Worm (Caenorhabditis elegans) whole organism, L1 larva: ENCODE measurements around the gene F44G4.1.

Experiments
- F16B12.6 ChIP-seq: fragments of 150-350 bp; optimal IDR thresholded peaks from 2 replicates; lab custom pipeline; 2014; ENCODE audit warnings: missing biosample characterization, missing genetic modification characterization
- aha-1 ChIP-seq: fragments of 150-350 bp; optimal IDR thresholded peaks from 2 replicates; lab custom pipeline; 2014; ENCODE audit warnings: missing biosample characterization, missing genetic modification characterization
- ama-1 ChIP-seq: fragments of 150-350 bp; optimal IDR thresholded peaks from 2 replicates; lab custom pipeline; 2014
- blmp-1 ChIP-seq: fragments of 150-350 bp; optimal IDR thresholded peaks from 2 replicates; lab custom pipeline; 2014; ENCODE audit warnings: missing biosample characterization, missing genetic modification characterization
- ceh-8 ChIP-seq: fragments of 200-800 bp; sonication (Bioruptor generic); optimal IDR thresholded peaks from 2 replicates; lab custom pipeline; 2018; ENCODE audit warnings: mild to moderate bottlenecking, missing genetic modification characterization, moderate library complexity, missing compliant biosample characterization
- ceh-88 ChIP-seq: fragments of 200-800 bp; sonication (Bioruptor generic); IDR thresholded peaks from 2 replicates; pipeline ENCODE4 v1.3.6; 2022; ENCODE audit warnings: missing genetic modification characterization, missing compliant biosample characterization
- ceh-90 ChIP-seq: sonication (generic microtip); optimal IDR thresholded peaks from 2 replicates; lab custom pipeline; 2016; ENCODE audit warnings: missing genetic modification characterization, missing compliant biosample characterization
- dpl-1 ChIP-seq, 3 experiments: fragments of 150-350 bp in 2 of 3; sonication (generic microtip) in 1 of 3; optimal IDR thresholded peaks; 2 replicates each; lab custom pipeline; 2014 to 2017; ENCODE audit warnings: missing biosample characterization in 3 of 3, missing genetic modification characterization in 3 of 3, missing genetic modification reagents in 3 of 3
- dsc-1 ChIP-seq: sonication (generic microtip); optimal IDR thresholded peaks from 2 replicates; lab custom pipeline; 2016; ENCODE audit warnings: mild to moderate bottlenecking, missing genetic modification characterization, missing compliant biosample characterization
- efl-1 ChIP-seq, 4 experiments: fragments of 150-350 bp; optimal IDR thresholded peaks in 3 of 4; peaks in 1 of 4; 1 replicate in 1 of 4; 2 replicates in 3 of 4; lab custom pipeline; 2014; ENCODE audit warnings: missing biosample characterization in 2 of 4, missing genetic modification characterization in 2 of 4, missing genetic modification reagents in 2 of 4
- efl-3 ChIP-seq: fragments of 200-800 bp; sonication (Bioruptor generic); optimal IDR thresholded peaks from 2 replicates; lab custom pipeline; 2018; ENCODE audit warnings: mild to moderate bottlenecking, missing genetic modification characterization, missing compliant biosample characterization
- egl-13 ChIP-seq: sonication (generic microtip); optimal IDR thresholded peaks from 2 replicates; lab custom pipeline; 2016; ENCODE audit warnings: missing genotype, missing genetic modification reagents, missing genetic modification characterization, missing compliant biosample characterization
- egl-27 ChIP-seq, 2 experiments: fragments of 150-350 bp in 1 of 2; sonication (generic microtip); optimal IDR thresholded peaks; 3 replicates each; lab custom pipeline; 2017 to 2018; ENCODE audit warnings: missing biosample characterization in 2 of 2, missing genetic modification characterization in 2 of 2, missing genetic modification reagents in 2 of 2
- ets-5 ChIP-seq: fragments of 200-800 bp; sonication (Bioruptor generic); IDR thresholded peaks from 2 replicates; pipeline ENCODE4 v1.3.6; 2022; ENCODE audit warnings: missing genetic modification characterization, missing compliant biosample characterization
- fkh-10 ChIP-seq: sonication (generic microtip); optimal IDR thresholded peaks from 2 replicates; lab custom pipeline; 2017; ENCODE audit warnings: missing biosample characterization, missing genetic modification reagents, missing genetic modification characterization
- fkh-4 ChIP-seq: sonication (generic microtip); optimal IDR thresholded peaks from 2 replicates; lab custom pipeline; 2016; ENCODE audit warnings: missing compliant biosample characterization, missing genetic modification characterization, borderline replicate concordance
- fkh-8 ChIP-seq: sonication (generic microtip); optimal IDR thresholded peaks from 2 replicates; lab custom pipeline; 2016; ENCODE audit warnings: mild to moderate bottlenecking, missing genetic modification characterization, missing compliant biosample characterization
- hlh-17 ChIP-seq: fragments of 200-800 bp; sonication (Bioruptor generic); optimal IDR thresholded peaks from 2 replicates; lab custom pipeline; 2018; ENCODE audit warnings: missing genetic modification characterization, mild to moderate bottlenecking, missing compliant biosample characterization, moderate library complexity, borderline replicate concordance
- hlh-4 ChIP-seq: sonication (generic microtip); optimal IDR thresholded peaks from 2 replicates; lab custom pipeline; 2016; ENCODE audit warnings: mild to moderate bottlenecking, missing genetic modification characterization, missing compliant biosample characterization
- hpl-2 ChIP-seq: fragments of 150-350 bp; optimal IDR thresholded peaks from 2 replicates; lab custom pipeline; 2014; ENCODE audit warnings: missing biosample characterization, missing genetic modification reagents, missing genetic modification characterization
- irx-1 ChIP-seq: sonication (generic microtip); optimal IDR thresholded peaks from 2 replicates; lab custom pipeline; 2016; ENCODE audit warnings: missing genetic modification characterization, missing compliant biosample characterization
- jun-1 ChIP-seq: fragments of 150-350 bp; optimal IDR thresholded peaks from 2 replicates; lab custom pipeline; 2014; ENCODE audit warnings: missing biosample characterization, missing genetic modification reagents, missing genetic modification characterization
- lin-13 ChIP-seq: fragments of 150-350 bp; optimal IDR thresholded peaks from 2 replicates; lab custom pipeline; 2014; ENCODE audit warnings: missing biosample characterization, missing genetic modification reagents, missing genetic modification characterization
- lin-35 ChIP-seq, 2 experiments: fragments of 150-350 bp; optimal IDR thresholded peaks; 2 replicates each; lab custom pipeline; 2014; ENCODE audit warnings: missing biosample characterization in 2 of 2, missing genetic modification characterization in 2 of 2, missing genetic modification reagents in 2 of 2
- lir-3 ChIP-seq: sonication (generic microtip); optimal IDR thresholded peaks from 2 replicates; lab custom pipeline; 2016; ENCODE audit warnings: mild to moderate bottlenecking, missing genetic modification characterization, moderate library complexity, missing compliant biosample characterization; ENCODE audit not compliant: poor library complexity
- lsy-2 ChIP-seq, 2 experiments: fragments of 150-350 bp; optimal IDR thresholded peaks; 2 replicates each; lab custom pipeline; 2014; ENCODE audit warnings: missing biosample characterization in 2 of 2, missing genetic modification characterization in 2 of 2
- mep-1 ChIP-seq: fragments of 150-350 bp; optimal IDR thresholded peaks from 2 replicates; lab custom pipeline; 2014; ENCODE audit warnings: missing biosample characterization, missing genetic modification characterization
- nhr-20 ChIP-seq: sonication (generic microtip); optimal IDR thresholded peaks from 2 replicates; lab custom pipeline; 2016; ENCODE audit warnings: mild to moderate bottlenecking, missing genetic modification characterization, missing compliant biosample characterization
- nhr-71 ChIP-seq: sonication (generic microtip); optimal IDR thresholded peaks from 2 replicates; lab custom pipeline; 2016; ENCODE audit warnings: mild to moderate bottlenecking, missing genetic modification characterization, moderate library complexity, missing compliant biosample characterization
- rnt-1 ChIP-seq: sonication (generic microtip); optimal IDR thresholded peaks from 2 replicates; lab custom pipeline; 2016; ENCODE audit warnings: mild to moderate bottlenecking, missing genetic modification characterization, moderate library complexity, missing compliant biosample characterization
- skn-1 ChIP-seq: fragments of 150-350 bp; optimal IDR thresholded peaks from 2 replicates; lab custom pipeline; 2014; ENCODE audit warnings: missing biosample characterization, missing genetic modification characterization
- snpc-4 ChIP-seq: fragments of 150-350 bp; optimal IDR thresholded peaks from 2 replicates; lab custom pipeline; 2014; ENCODE audit warnings: missing biosample characterization, missing genetic modification characterization
- sox-4 ChIP-seq: sonication (generic microtip); optimal IDR thresholded peaks from 2 replicates; lab custom pipeline; 2016; ENCODE audit warnings: missing genetic modification characterization, missing compliant biosample characterization
- sptf-1 ChIP-seq: fragments of 150-350 bp; optimal IDR thresholded peaks from 2 replicates; lab custom pipeline; 2014; ENCODE audit warnings: missing biosample characterization, missing genetic modification characterization
- swsn-7 ChIP-seq: sonication (generic microtip); optimal IDR thresholded peaks from 2 replicates; lab custom pipeline; 2016; ENCODE audit warnings: missing genetic modification characterization, missing compliant biosample characterization
- vab-15 ChIP-seq: sonication (generic microtip); optimal IDR thresholded peaks from 2 replicates; lab custom pipeline; 2017; ENCODE audit warnings: missing genotype, mild to moderate bottlenecking, missing genetic modification characterization, missing compliant biosample characterization
- zip-4 ChIP-seq: fragments of 200-800 bp; sonication (Bioruptor generic); optimal IDR thresholded peaks from 2 replicates; lab custom pipeline; 2018; ENCODE audit warnings: mild to moderate bottlenecking, missing genetic modification characterization, moderate library complexity, missing compliant biosample characterization
- ztf-11 ChIP-seq, 2 experiments: sonication (generic microtip); optimal IDR thresholded peaks; 2 replicates each; lab custom pipeline; 2016 to 2017; ENCODE audit warnings: missing genetic modification characterization in 2 of 2, missing biosample characterization in 1 of 2, missing compliant biosample characterization in 1 of 2

Gene F44G4.1

DNA sequence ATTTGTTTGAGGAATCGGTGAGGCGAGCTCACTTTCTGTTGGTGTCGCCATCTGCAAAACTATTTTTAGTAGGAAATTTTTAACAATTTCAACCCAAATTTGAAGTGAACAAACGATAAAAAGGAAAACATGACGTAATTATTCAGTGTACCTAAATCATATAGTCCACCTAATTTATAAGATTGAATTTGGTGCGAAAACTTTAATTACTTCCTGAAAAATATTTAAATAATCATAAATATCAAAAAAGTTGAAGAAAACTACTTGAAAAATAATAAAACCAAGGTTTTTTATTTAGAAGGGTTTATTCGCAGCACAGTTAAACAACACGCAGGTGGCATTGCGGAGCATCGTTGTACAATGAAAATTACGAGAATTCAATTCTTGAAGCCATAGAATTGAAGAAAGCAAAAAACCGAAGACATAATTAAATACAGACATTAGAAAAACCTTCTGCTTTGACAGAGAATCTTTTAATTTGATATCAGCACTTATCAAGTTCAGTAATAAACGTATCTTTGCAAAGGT lies 20.9 kb upstream of the F44G4.1 start, which contains the start of gene tomm-40:
Gene tomm-40 (minus strand): TSS at position 51 of the 528 bp plus-strand sequence.
- TF ChIP-seq ceh-88 (GFP tag; lab: Robert Waterston, UW): no peak
- TF ChIP-seq ceh-8 (GFP tag; lab: Kevin White, UChicago): no peak
- peak; percentile 49 to 51 for TF ChIP-seq efl-1 (optimal IDR thresholded peaks at IDR 0.05; lab: Kevin White, UChicago)
- TF ChIP-seq efl-1 (GFP tag; optimal IDR thresholded peaks at IDR 0.05 in 1 of 2; lab: Kevin White, UChicago): peak; percentile 55 to 93
- no peak for TF ChIP-seq ets-5 (GFP tag; lab: Robert Waterston, UW)
- no peak for TF ChIP-seq aha-1 (tag; lab: Kevin White, UChicago)
- TF ChIP-seq swsn-7 (tag; lab: Kevin White, UChicago): peak; percentile 13
- TF ChIP-seq fkh-4 (tag; lab: Kevin White, UChicago): no peak
- TF ChIP-seq efl-3 (GFP tag; lab: Kevin White, UChicago): no peak
- TF ChIP-seq rnt-1 (tag; lab: Kevin White, UChicago): no peak
- TF ChIP-seq F16B12.6 (tag; lab: Kevin White, UChicago): no peak
- TF ChIP-seq snpc-4: no peak
- TF ChIP-seq hlh-4 (tag; lab: Kevin White, UChicago): no peak
- TF ChIP-seq nhr-71 (tag; lab: Kevin White, UChicago): peak; percentile 31
- no peak for TF ChIP-seq sox-4 (tag; lab: Kevin White, UChicago)
- peak; percentile 34 to 51 for TF ChIP-seq lsy-2 (tag; optimal IDR thresholded peaks at IDR 0.05; lab: Kevin White, UChicago)
- TF ChIP-seq dpl-1 (GFP tag; optimal IDR thresholded peaks at IDR 0.05; lab: Kevin White, UChicago): peak; percentile 27 to 59 (median 48)
- no peak for TF ChIP-seq zip-4 (GFP tag; lab: Kevin White, UChicago)
- TF ChIP-seq dsc-1: no peak
- peak; percentile 12 for TF ChIP-seq blmp-1 (tag; lab: Kevin White, UChicago)
- peak; percentile 5 for TF ChIP-seq skn-1 (tag; lab: Kevin White, UChicago)
- peak; percentile 3 for TF ChIP-seq nhr-20 (tag; lab: Kevin White, UChicago)
- no peak for TF ChIP-seq egl-27 (tag; optimal IDR thresholded peaks at IDR 0.05; lab: Kevin White, UChicago)
- TF ChIP-seq jun-1: no peak
- TF ChIP-seq sptf-1: no peak
- no peak for TF ChIP-seq vab-15 (tag; lab: Kevin White, UChicago)
- TF ChIP-seq mep-1 (tag; lab: Kevin White, UChicago): peak; percentile 40
- no peak for TF ChIP-seq lin-13
- no peak for TF ChIP-seq ceh-90 (tag; lab: Kevin White, UChicago)
- TF ChIP-seq hpl-2: no peak
- peak in 1 of 2 experiments; percentile 55 for TF ChIP-seq lin-35 (GFP tag; optimal IDR thresholded peaks at IDR 0.05; lab: Kevin White, UChicago)

DNA sequence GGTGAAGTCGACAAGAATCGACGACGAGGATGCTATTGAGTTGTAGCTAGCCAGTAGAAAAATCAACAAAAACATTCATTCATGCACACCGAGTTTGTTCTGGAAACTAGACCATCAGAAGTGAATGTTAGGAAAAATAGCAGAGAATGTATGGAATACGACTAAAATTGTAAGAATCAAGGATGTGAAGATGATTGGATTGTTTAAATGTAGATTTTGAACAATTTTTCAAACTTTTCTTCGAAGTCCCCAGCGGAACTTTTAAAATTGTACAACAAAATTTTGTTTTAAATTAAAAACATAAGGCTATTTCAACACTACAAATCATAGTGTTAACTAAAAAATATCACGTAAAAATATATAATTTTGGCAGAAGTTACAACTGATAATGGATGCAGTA lies 11.8 kb upstream of the F44G4.1 start, which contains the start of gene C18E9.7:
Gene C18E9.7 (minus strand): TSS at position 101 of the 400 bp plus-strand sequence.
- TF ChIP-seq irx-1 (tag; lab: Kevin White, UChicago) (no peak), lir-3 (tag; lab: Kevin White, UChicago) (no peak), hlh-17 (GFP tag; lab: Kevin White, UChicago) (no peak), fkh-10 (no peak), sptf-1 (no peak), fkh-8 (tag; lab: Kevin White, UChicago) (no peak), egl-13 (tag; lab: Kevin White, UChicago) (no peak), lsy-2 (tag; optimal IDR thresholded peaks at IDR 0.05; lab: Kevin White, UChicago) (no peak)

DNA sequence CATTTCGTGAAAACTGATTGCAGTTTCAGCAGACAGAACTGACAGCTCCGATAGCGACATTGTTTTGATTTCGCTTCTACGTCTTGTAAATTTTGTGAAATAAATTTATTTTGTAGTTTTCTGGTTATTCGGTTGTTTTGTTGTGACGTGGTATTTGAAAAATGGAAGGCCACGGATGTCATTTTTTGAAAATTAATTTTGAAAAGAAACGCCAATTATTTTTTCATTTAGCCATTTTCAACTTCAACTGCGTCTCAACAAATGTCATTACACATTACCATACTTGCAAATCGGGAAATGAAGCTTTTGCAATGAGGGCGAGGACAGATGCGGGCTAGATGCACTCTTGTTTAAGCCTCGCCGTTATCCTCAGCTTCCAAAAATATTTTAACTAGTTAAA lies 6.5 kb upstream of the F44G4.1 start, which contains the start of gene C18E9.8:
Gene C18E9.8 (minus strand): TSS at position 101 of the 400 bp plus-strand sequence.
- TF ChIP-seq sox-4 (tag; lab: Kevin White, UChicago) (no peak), ama-1 (peak; percentile 32), ztf-11 (tag; optimal IDR thresholded peaks at IDR 0.05; lab: Kevin White, UChicago) (no peak), lin-35 (GFP tag; optimal IDR thresholded peaks at IDR 0.05; lab: Kevin White, UChicago) (peak in 1 of 2 experiments; percentile 9)
- TF ChIP-seq, all 84 proteins: peak for 2
